Fruit fly (Drosophila melanogaster) whole organism, embryonic: ENCODE data around the gene Ant2.

Experiments
- Adf1 ChIP-seq: fragments of 200-800 bp; sonication (Bioruptor generic); IDR thresholded peaks from 2 replicates; pipeline ENCODE4 v1.3.6; 2022; ENCODE audit warnings: missing biosample characterization, missing genetic modification characterization
- Bteb2 ChIP-seq: fragments of 200-800 bp; sonication (Bioruptor generic); optimal IDR thresholded peaks from 2 replicates; lab custom pipeline; 2016; ENCODE audit warnings: missing biosample characterization, missing genetic modification characterization
- CG1024 ChIP-seq: fragments of 200-800 bp; sonication (Bioruptor generic); IDR thresholded peaks from 2 replicates; pipeline ENCODE4 v1.3.6; 2022; ENCODE audit warnings: missing biosample characterization, missing genetic modification characterization
- CG10366 ChIP-seq: fragments of 200-800 bp; sonication (Bioruptor generic); IDR thresholded peaks from 2 replicates; pipeline ENCODE4 v1.3.6; 2022; ENCODE audit warnings: missing biosample characterization, missing genetic modification characterization
- CG10431 ChIP-seq: fragments of 200-800 bp; sonication (Bioruptor generic); optimal IDR thresholded peaks from 3 replicates; lab custom pipeline; 2018; ENCODE audit warnings: missing biosample characterization, mild to moderate bottlenecking, missing genetic modification characterization
- CG11093 ChIP-seq: fragments of 200-800 bp; sonication (Bioruptor generic); IDR thresholded peaks from 3 replicates; pipeline ENCODE4 v1.3.6; 2022; ENCODE audit warnings: missing biosample characterization, missing genetic modification characterization
- CG12104 ChIP-seq: fragments of 200-800 bp; sonication (Bioruptor generic); optimal IDR thresholded peaks from 3 replicates; lab custom pipeline; 2016; ENCODE audit warnings: missing biosample characterization, missing genetic modification characterization
- CG1233 ChIP-seq: fragments of 200-800 bp; sonication (Bioruptor generic); optimal IDR thresholded peaks from 4 replicates; lab custom pipeline; 2018; ENCODE audit warnings: missing biosample characterization, mild to moderate bottlenecking, missing genetic modification characterization
- CG14667 ChIP-seq: fragments of 200-800 bp; sonication (Bioruptor generic); IDR thresholded peaks from 2 replicates; pipeline ENCODE4 v1.3.6; 2022; ENCODE audit warnings: missing biosample characterization, missing genetic modification characterization
- CG15011 ChIP-seq: fragments of 200-800 bp; sonication (Bioruptor generic); optimal IDR thresholded peaks from 3 replicates; lab custom pipeline; 2018; ENCODE audit warnings: missing biosample characterization, mild to moderate bottlenecking, missing genetic modification characterization
- CG1602 ChIP-seq: fragments of 200-800 bp; sonication (Bioruptor generic); optimal IDR thresholded peaks from 3 replicates; lab custom pipeline; 2016; ENCODE audit warnings: missing biosample characterization, missing genetic modification characterization
- CG17385 ChIP-seq: fragments of 200-800 bp; sonication (Bioruptor generic); optimal IDR thresholded peaks from 3 replicates; lab custom pipeline; 2018; ENCODE audit warnings: missing biosample characterization, mild to moderate bottlenecking, missing genetic modification characterization
- CG17802 ChIP-seq: fragments of 200-800 bp; sonication (Bioruptor generic); optimal IDR thresholded peaks from 2 replicates; lab custom pipeline; 2018; ENCODE audit warnings: missing biosample characterization, mild to moderate bottlenecking, missing genetic modification characterization, moderate library complexity
- CG30020 ChIP-seq: fragments of 200-800 bp; optimal IDR thresholded peaks from 2 replicates; lab custom pipeline; 2019; ENCODE audit warnings: missing biosample characterization, mild to moderate bottlenecking, missing genetic modification characterization, moderate library complexity
- CG3163 ChIP-seq: fragments of 200-800 bp; sonication (Bioruptor generic); optimal IDR thresholded peaks from 3 replicates; lab custom pipeline; 2016; ENCODE audit warnings: missing biosample characterization, missing genetic modification characterization
- CG6272 ChIP-seq: fragments of 200-800 bp; sonication (Bioruptor generic); IDR thresholded peaks from 2 replicates; pipeline ENCODE4 v1.3.6; 2022; ENCODE audit warnings: missing biosample characterization, missing genetic modification characterization
- CG8388 ChIP-seq: fragments of 200-800 bp; sonication (Bioruptor generic); optimal IDR thresholded peaks from 2 replicates; lab custom pipeline; 2019; ENCODE audit warnings: missing biosample characterization, mild to moderate bottlenecking, missing genetic modification characterization, moderate library complexity
- CoRest ChIP-seq: fragments of 200-800 bp; sonication (Bioruptor generic); optimal IDR thresholded peaks from 3 replicates; lab custom pipeline; 2018; ENCODE audit warnings: missing biosample characterization, mild to moderate bottlenecking, missing genetic modification characterization, moderate library complexity
- Dip3 ChIP-seq: fragments of 200-800 bp; sonication (Bioruptor generic); optimal IDR thresholded peaks from 3 replicates; lab custom pipeline; 2016; ENCODE audit warnings: missing biosample characterization, missing genetic modification characterization
- Dref ChIP-seq: fragments of 200-800 bp; sonication (Bioruptor generic); IDR thresholded peaks from 2 replicates; pipeline ENCODE4 v1.3.6; 2022; ENCODE audit warnings: missing biosample characterization, missing genetic modification characterization
- Drgx ChIP-seq: fragments of 200-800 bp; sonication (Bioruptor generic); IDR thresholded peaks from 2 replicates; pipeline ENCODE4 v1.3.6; 2022; ENCODE audit warnings: missing biosample characterization, missing genetic modification characterization
- Gsc ChIP-seq: fragments of 200-800 bp; sonication (Bioruptor generic); IDR thresholded peaks from 2 replicates; pipeline ENCODE4 v1.3.6; 2022; ENCODE audit warnings: missing biosample characterization, missing genetic modification characterization
- Hey ChIP-seq: fragments of 200-800 bp; sonication (Bioruptor generic); optimal IDR thresholded peaks from 3 replicates; lab custom pipeline; 2018; ENCODE audit warnings: missing biosample characterization, mild to moderate bottlenecking, missing genetic modification characterization
- HmgZ ChIP-seq: fragments of 200-800 bp; sonication (Bioruptor generic); optimal IDR thresholded peaks from 2 replicates; lab custom pipeline; 2018; ENCODE audit warnings: missing biosample characterization, mild to moderate bottlenecking, missing genetic modification characterization
- Hmr ChIP-seq: fragments of 200-800 bp; sonication (Bioruptor generic); optimal IDR thresholded peaks from 3 replicates; lab custom pipeline; 2017; ENCODE audit warnings: mild to moderate bottlenecking, missing biosample characterization, missing genetic modification reagents, missing genetic modification characterization
- Hr51 ChIP-seq, 2 experiments: fragments of 200-800 bp; sonication (Bioruptor generic); optimal IDR thresholded peaks; 2 replicates in 1 of 2; 3 replicates in 1 of 2; lab custom pipeline; 2016 to 2018; ENCODE audit warnings: missing biosample characterization in 2 of 2, missing genetic modification characterization in 2 of 2, mild to moderate bottlenecking in 1 of 2, moderate library complexity in 1 of 2
- Lhr ChIP-seq: fragments of 200-800 bp; sonication (Bioruptor generic); optimal IDR thresholded peaks from 3 replicates; lab custom pipeline; 2017; ENCODE audit warnings: mild to moderate bottlenecking, missing biosample characterization, missing genetic modification reagents, missing genetic modification characterization
- Spps ChIP-seq: fragments of 200-800 bp; sonication (Bioruptor generic); optimal IDR thresholded peaks from 2 replicates; lab custom pipeline; 2018; ENCODE audit warnings: missing biosample characterization, mild to moderate bottlenecking, missing genetic modification characterization
- ara ChIP-seq: fragments of 200-800 bp; sonication (Bioruptor generic); IDR thresholded peaks from 2 replicates; pipeline ENCODE4 v1.3.6; 2022; ENCODE audit warnings: missing biosample characterization, missing genetic modification characterization
- bab2 ChIP-seq: fragments of 200-800 bp; sonication (Bioruptor generic); optimal IDR thresholded peaks from 2 replicates; lab custom pipeline; 2016; ENCODE audit warnings: missing biosample characterization, missing genetic modification characterization
- dmrt11E ChIP-seq: fragments of 200-800 bp; sonication (Bioruptor generic); optimal IDR thresholded peaks from 3 replicates; lab custom pipeline; 2018; ENCODE audit warnings: missing biosample characterization, mild to moderate bottlenecking, missing genetic modification characterization, moderate library complexity
- dysf ChIP-seq: fragments of 200-800 bp; sonication (Bioruptor generic); IDR thresholded peaks from 3 replicates; pipeline ENCODE4 v1.3.6; 2022; ENCODE audit warnings: missing biosample characterization, missing genetic modification characterization
- fd102C ChIP-seq: fragments of 200-800 bp; sonication (Bioruptor generic); optimal IDR thresholded peaks from 2 replicates; lab custom pipeline; 2018; ENCODE audit warnings: missing biosample characterization, mild to moderate bottlenecking, missing genetic modification characterization, moderate library complexity
- gfzf ChIP-seq: fragments of 200-800 bp; sonication (Bioruptor generic); optimal IDR thresholded peaks from 2 replicates; lab custom pipeline; 2016; ENCODE audit warnings: missing biosample characterization, mild to moderate bottlenecking, missing genetic modification characterization, moderate library complexity
- gsb ChIP-seq: fragments of 200-800 bp; sonication (Bioruptor generic); IDR thresholded peaks from 2 replicates; pipeline ENCODE4 v1.3.6; 2022; ENCODE audit warnings: missing biosample characterization, missing genetic modification characterization
- ind ChIP-seq: fragments of 200-800 bp; sonication (Bioruptor generic); optimal IDR thresholded peaks from 3 replicates; lab custom pipeline; 2016; ENCODE audit warnings: missing biosample characterization, missing genetic modification characterization
- jing ChIP-seq: fragments of 200-800 bp; sonication (Bioruptor generic); optimal IDR thresholded peaks from 2 replicates; lab custom pipeline; 2018; ENCODE audit warnings: missing biosample characterization, mild to moderate bottlenecking, missing genetic modification characterization
- ken ChIP-seq: fragments of 200-800 bp; sonication (Bioruptor generic); IDR thresholded peaks from 3 replicates; pipeline ENCODE4 v1.3.6; 2022; ENCODE audit warnings: missing biosample characterization, missing genetic modification characterization
- lilli ChIP-seq: fragments of 200-800 bp; sonication (Bioruptor generic); optimal IDR thresholded peaks from 3 replicates; lab custom pipeline; 2016; ENCODE audit warnings: missing biosample characterization, missing genetic modification characterization
- nau ChIP-seq: fragments of 200-800 bp; sonication (Bioruptor generic); optimal IDR thresholded peaks from 3 replicates; lab custom pipeline; 2017; ENCODE audit warnings: missing biosample characterization, mild to moderate bottlenecking, missing genetic modification characterization, missing genetic modification reagents
- nmo ChIP-seq: fragments of 200-800 bp; sonication (Bioruptor generic); optimal IDR thresholded peaks from 2 replicates; lab custom pipeline; 2018; ENCODE audit warnings: missing biosample characterization, mild to moderate bottlenecking, missing genetic modification characterization, moderate library complexity
- peb ChIP-seq: fragments of 200-800 bp; sonication (Bioruptor generic); IDR thresholded peaks from 2 replicates; pipeline ENCODE4 v1.3.6; 2022; ENCODE audit warnings: missing biosample characterization, missing genetic modification characterization
- run ChIP-seq: fragments of 200-800 bp; sonication (Bioruptor generic); optimal IDR thresholded peaks from 3 replicates; lab custom pipeline; 2018; ENCODE audit warnings: missing biosample characterization, mild to moderate bottlenecking, missing genetic modification characterization
- salm ChIP-seq: fragments of 200-800 bp; sonication (Bioruptor generic); optimal IDR thresholded peaks from 2 replicates; lab custom pipeline; 2018; ENCODE audit warnings: missing biosample characterization, mild to moderate bottlenecking, missing genetic modification characterization
- sisA ChIP-seq: fragments of 200-800 bp; sonication (Bioruptor generic); IDR thresholded peaks from 2 replicates; pipeline ENCODE4 v1.3.6; 2022; ENCODE audit warnings: missing biosample characterization, missing genetic modification characterization
- slbo ChIP-seq: fragments of 200-800 bp; sonication (Bioruptor generic); IDR thresholded peaks from 2 replicates; pipeline ENCODE4 v1.3.6; 2022; ENCODE audit warnings: missing biosample characterization, missing genetic modification characterization
- sug ChIP-seq: fragments of 200-800 bp; optimal IDR thresholded peaks from 2 replicates; lab custom pipeline; 2019; ENCODE audit warnings: missing biosample characterization, mild to moderate bottlenecking, missing genetic modification characterization, moderate library complexity
- tio ChIP-seq: fragments of 200-800 bp; sonication (Bioruptor generic); optimal IDR thresholded peaks from 2 replicates; lab custom pipeline; 2017; ENCODE audit warnings: missing biosample characterization, missing genetic modification characterization, inconsistent platforms
- wor ChIP-seq: fragments of 200-800 bp; sonication (Bioruptor generic); IDR thresholded peaks from 2 replicates; pipeline ENCODE4 v1.3.6; 2022; ENCODE audit warnings: missing biosample characterization, missing genetic modification characterization

Gene Ant2

DNA sequence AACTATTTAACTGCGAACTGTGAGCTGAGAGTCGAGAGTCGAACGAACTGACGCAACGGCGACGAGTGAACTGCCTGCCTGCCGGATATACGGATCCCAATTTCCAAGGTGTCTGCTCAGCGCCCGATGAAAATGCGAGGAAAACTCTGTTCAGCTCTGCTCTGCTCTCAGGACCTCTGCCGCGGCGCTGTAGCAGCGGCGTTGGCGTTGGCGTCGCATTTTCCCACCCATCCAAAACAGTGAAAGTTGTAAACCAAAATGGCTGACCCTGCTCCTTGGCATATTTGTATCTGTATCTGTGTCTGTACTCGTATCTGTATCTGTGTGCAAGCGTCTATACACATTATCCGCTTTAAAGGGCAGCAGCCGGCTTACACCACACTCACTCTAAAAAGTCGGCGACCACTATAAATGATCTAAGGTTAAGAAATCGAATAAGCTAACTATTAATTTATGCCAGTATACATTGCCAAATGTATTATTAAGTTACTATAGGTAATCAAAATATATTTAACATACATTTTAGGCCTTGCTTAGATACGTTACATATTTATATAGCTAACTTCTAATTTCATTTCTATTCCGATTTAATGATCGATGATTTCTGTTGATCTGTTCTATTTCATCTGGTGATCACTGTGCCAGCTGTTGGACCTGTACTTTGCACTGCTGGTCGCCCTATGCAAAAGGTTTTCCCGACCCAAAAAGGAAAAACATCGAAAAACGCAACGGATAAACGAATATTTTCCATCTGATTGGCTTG lies 36.2 kb upstream of the Ant2 start (continued):
- TF ChIP-seq jing (peak; percentile 32), lilli (GFP tag; lab: Kevin White, UChicago) (peak; percentile 42), CG17802 (tag; lab: Kevin White, UChicago) (peak; percentile 34), dmrt11E (tag; lab: Kevin White, UChicago) (peak; percentile 95), run (tag; lab: Kevin White, UChicago) (peak; percentile 26), peb (GFP tag; lab: Robert Waterston, UW) (0 out of 2 replicates have a peak, but pooled peaks have one; percentile 13), CoRest (peak; percentile 87), CG11093 (GFP tag; lab: Robert Waterston, UW) (0 out of 3 replicates have a peak, but pooled peaks have one; percentile 30), Drgx (GFP tag; lab: Robert Waterston, UW) (no peak), CG3163 (no peak), nau (GFP tag; lab: Kevin White, UChicago) (peak; percentile 29), Dip3 (GFP tag; lab: Kevin White, UChicago) (no peak), CG10431 (GFP tag; lab: Kevin White, UChicago) (no peak), gfzf (GFP tag; lab: Kevin White, UChicago) (no peak), Hr51 (GFP tag; optimal IDR thresholded peaks at IDR 0.05; lab: Kevin White, UChicago) (peak; percentile 48 to 71), sug (tag; lab: Kevin White, UChicago) (peak; percentile 18), sisA (GFP tag; lab: Robert Waterston, UW) (peak; percentile 56), CG6272 (GFP tag; lab: Robert Waterston, UW) (no peak), ind (peak; percentile 54), dysf (GFP tag; lab: Robert Waterston, UW) (peak; percentile 45; the same call in 2 of the 3 replicates), CG14667 (GFP tag; lab: Robert Waterston, UW) (no peak), ara (peak; percentile 31; the same call in 1 of the 2 replicates), gsb (GFP tag; lab: Robert Waterston, UW) (no peak), CG17385 (peak; percentile 53), salm (tag; lab: Kevin White, UChicago) (peak; percentile 40), CG15011 (GFP tag; lab: Kevin White, UChicago) (peak; percentile 60), ken (GFP tag; lab: Robert Waterston, UW) (no peak; the same call in 2 of the 3 replicates), Adf1 (GFP tag; lab: Robert Waterston, UW) (peak; percentile 89), Spps (tag; lab: Kevin White, UChicago) (peak; percentile 64), CG1233 (GFP tag; lab: Kevin White, UChicago) (peak; percentile 45), wor (GFP tag; lab: Robert Waterston, UW) (peak; percentile 52), tio (GFP tag; lab: Kevin White, UChicago) (peak; percentile 47), Lhr (peak; percentile 28), Hey (tag; lab: Kevin White, UChicago) (no peak), Hmr (peak; percentile 72), CG12104 (GFP tag; lab: Kevin White, UChicago) (no peak), Bteb2 (GFP tag; lab: Kevin White, UChicago) (peak; percentile 7), nmo (GFP tag; lab: Kevin White, UChicago) (peak; percentile 83), fd102C (peak; percentile 85), Gsc (GFP tag; lab: Robert Waterston, UW) (0 out of 2 replicates have a peak, but pooled peaks have one; percentile 30), CG10366 (peak; percentile 29; the same call in 1 of the 2 replicates), bab2 (GFP tag; lab: Kevin White, UChicago) (peak; percentile 13), CG1024 (GFP tag; lab: Robert Waterston, UW) (no peak), HmgZ (peak; percentile 57), slbo (GFP tag; lab: Robert Waterston, UW) (peak; percentile 58), CG30020 (tag; lab: Kevin White, UChicago) (peak; percentile 11), Dref (GFP tag; lab: Robert Waterston, UW) (no peak), CG1602 (GFP tag; lab: Kevin White, UChicago) (peak; percentile 51), CG8388 (peak; percentile 100)
